Fruit fly (Drosophila melanogaster) whole organism, embryonic: ENCODE measurements around the gene rogdi.
A peak's percentile ranks its signal among the peaks of the same experiment; 100 is the strongest.

Source experiments
- CG10543 ChIP-seq: fragments of 200-800 bp; sonication (Bioruptor generic); optimal IDR thresholded peaks from 3 replicates; lab custom pipeline; 2017; ENCODE audit warnings: missing biosample characterization, mild to moderate bottlenecking, missing genetic modification characterization, moderate library complexity
- CG11398 ChIP-seq: fragments of 200-800 bp; sonication (Bioruptor generic); optimal IDR thresholded peaks from 2 replicates; lab custom pipeline; 2016; ENCODE audit warnings: missing biosample characterization, missing genetic modification characterization
- CG12391 ChIP-seq: fragments of 200-800 bp; sonication (Bioruptor generic); optimal IDR thresholded peaks from 3 replicates; lab custom pipeline; 2018; ENCODE audit warnings: missing biosample characterization, mild to moderate bottlenecking, missing genetic modification characterization, moderate library complexity
- CG14965 ChIP-seq: fragments of 200-800 bp; sonication (Bioruptor generic); optimal IDR thresholded peaks from 2 replicates; lab custom pipeline; 2016; ENCODE audit warnings: missing biosample characterization, missing genetic modification characterization, borderline replicate concordance
- CG17802 ChIP-seq: fragments of 200-800 bp; sonication (Bioruptor generic); optimal IDR thresholded peaks from 2 replicates; lab custom pipeline; 2018; ENCODE audit warnings: missing biosample characterization, mild to moderate bottlenecking, missing genetic modification characterization, moderate library complexity
- CG18262 ChIP-seq: fragments of 200-800 bp; optimal IDR thresholded peaks from 3 replicates; lab custom pipeline; 2019; ENCODE audit warnings: missing biosample characterization, mild to moderate bottlenecking, missing genetic modification characterization, moderate library complexity
- CG2120 ChIP-seq: fragments of 200-800 bp; sonication (Bioruptor generic); optimal IDR thresholded peaks from 3 replicates; lab custom pipeline; 2016; ENCODE audit warnings: missing biosample characterization, missing genetic modification characterization
- CG30431 ChIP-seq: fragments of 200-800 bp; sonication (Bioruptor generic); optimal IDR thresholded peaks from 2 replicates; lab custom pipeline; 2017; ENCODE audit warnings: missing biosample characterization, missing genetic modification characterization
- CG4424 ChIP-seq: fragments of 200-800 bp; sonication (Bioruptor generic); optimal IDR thresholded peaks from 3 replicates; lab custom pipeline; 2016; ENCODE audit warnings: missing biosample characterization, missing genetic modification characterization
- CG4730 ChIP-seq: fragments of 200-800 bp; sonication (Bioruptor generic); IDR thresholded peaks from 2 replicates; pipeline ENCODE4 v1.3.6; 2022; ENCODE audit warnings: missing biosample characterization, missing genetic modification characterization
- CG5180 ChIP-seq: fragments of 200-800 bp; sonication (Bioruptor generic); optimal IDR thresholded peaks from 3 replicates; lab custom pipeline; 2017; ENCODE audit warnings: missing biosample characterization, missing genetic modification characterization, mild to moderate bottlenecking, moderate library complexity, missing genetic modification reagents
- CG6272 ChIP-seq: fragments of 200-800 bp; sonication (Bioruptor generic); IDR thresholded peaks from 2 replicates; pipeline ENCODE4 v1.3.6; 2022; ENCODE audit warnings: missing biosample characterization, missing genetic modification characterization
- CG6683 ChIP-seq: fragments of 200-800 bp; sonication (Bioruptor generic); optimal IDR thresholded peaks from 2 replicates; lab custom pipeline; 2017; ENCODE audit warnings: missing biosample characterization, mild to moderate bottlenecking, missing genetic modification characterization, missing genetic modification reagents
- CG7271 ChIP-seq: fragments of 200-800 bp; sonication (Bioruptor generic); optimal IDR thresholded peaks from 2 replicates; lab custom pipeline; 2018; ENCODE audit warnings: missing biosample characterization, mild to moderate bottlenecking, missing genetic modification characterization, moderate library complexity
- CG8924 ChIP-seq: fragments of 200-800 bp; optimal IDR thresholded peaks from 3 replicates; lab custom pipeline; 2019; ENCODE audit warnings: missing biosample characterization, mild to moderate bottlenecking, missing genetic modification characterization, moderate library complexity
- CG9797 ChIP-seq: fragments of 200-800 bp; sonication (Bioruptor generic); optimal IDR thresholded peaks from 3 replicates; lab custom pipeline; 2018; ENCODE audit warnings: missing biosample characterization, mild to moderate bottlenecking, missing genetic modification characterization
- Dfd ChIP-seq, 2 experiments: fragments of >200 bp; optimal IDR thresholded peaks; 2 replicates each; lab custom pipeline; 2017; ENCODE audit warnings: missing biosample characterization in 2 of 2, missing genetic modification characterization in 2 of 2
- Dll ChIP-seq: fragments of 200-800 bp; sonication (Bioruptor generic); IDR thresholded peaks from 4 replicates; pipeline ENCODE4 v1.3.6; 2022; ENCODE audit warnings: missing biosample characterization, missing genetic modification characterization; ENCODE audit not compliant: partially characterized antibody
- Fer1 ChIP-seq: fragments of 200-800 bp; sonication (Bioruptor generic); optimal IDR thresholded peaks from 2 replicates; lab custom pipeline; 2017; ENCODE audit warnings: missing biosample characterization, mild to moderate bottlenecking, missing genetic modification characterization
- Hand ChIP-seq: fragments of 200-800 bp; sonication (Bioruptor generic); optimal IDR thresholded peaks from 2 replicates; lab custom pipeline; 2017; ENCODE audit warnings: mild to moderate bottlenecking, missing biosample characterization, missing genetic modification reagents, missing genetic modification characterization
- Hr78 ChIP-seq, 2 experiments: fragments of 200-800 bp in 1 of 2; fragments of >200 bp in 1 of 2; sonication (Bioruptor generic) in 1 of 2; optimal IDR thresholded peaks; 2 replicates each; lab custom pipeline; 2017 to 2019; ENCODE audit warnings: missing biosample characterization in 2 of 2, missing genetic modification characterization in 2 of 2, mild to moderate bottlenecking in 1 of 2, moderate library complexity in 1 of 2
- Med ChIP-seq: fragments of 200-800 bp; sonication (Bioruptor generic); peaks from one replicate; lab custom pipeline; 2016; ENCODE audit warnings: missing biosample characterization, missing genetic modification characterization, mild to moderate bottlenecking, inconsistent platforms, moderate library complexity
- Mrtf ChIP-seq: fragments of 200-800 bp; sonication (Bioruptor generic); IDR thresholded peaks from 3 replicates; pipeline ENCODE4 v1.3.6; 2022; ENCODE audit warnings: missing biosample characterization, missing genetic modification characterization
- Ravus ChIP-seq: fragments of 200-800 bp; sonication (Bioruptor generic); IDR thresholded peaks from 2 replicates; pipeline ENCODE4 v1.3.6; 2022; ENCODE audit warnings: missing biosample characterization, missing genetic modification characterization
- Sox100B ChIP-seq: fragments of 200-800 bp; sonication (Bioruptor generic); optimal IDR thresholded peaks from 3 replicates; lab custom pipeline; 2018; ENCODE audit warnings: missing biosample characterization, mild to moderate bottlenecking, missing genetic modification characterization
- Trl ChIP-seq, 3 experiments: fragments of >200 bp in 2 of 3; fragments of 200-800 bp in 1 of 3; sonication (Bioruptor generic) in 1 of 3; optimal IDR thresholded peaks; 2 replicates in 1 of 3; 3 replicates in 2 of 3; lab custom pipeline; 2016 to 2017; ENCODE audit warnings: missing biosample characterization in 1 of 3, missing genetic modification characterization in 1 of 3
- chn ChIP-seq: fragments of 200-800 bp; sonication (Bioruptor generic); optimal IDR thresholded peaks from 2 replicates; lab custom pipeline; 2016; ENCODE audit warnings: missing biosample characterization, missing genetic modification characterization
- crol ChIP-seq: fragments of 200-800 bp; sonication (Bioruptor generic); IDR thresholded peaks from 2 replicates; pipeline ENCODE4 v1.3.6; 2022; ENCODE audit warnings: missing biosample characterization, missing genetic modification characterization
- dmrt99B ChIP-seq: fragments of 200-800 bp; sonication (Bioruptor generic); optimal IDR thresholded peaks from 2 replicates; lab custom pipeline; 2018; ENCODE audit warnings: missing biosample characterization, mild to moderate bottlenecking, missing genetic modification characterization, moderate library complexity
- emc ChIP-seq: fragments of 200-800 bp; sonication (Bioruptor generic); optimal IDR thresholded peaks from 2 replicates; lab custom pipeline; 2016; ENCODE audit warnings: missing biosample characterization, missing genetic modification characterization
- fd3F ChIP-seq: fragments of 200-800 bp; sonication (Bioruptor generic); optimal IDR thresholded peaks from 2 replicates; lab custom pipeline; 2018; ENCODE audit warnings: missing biosample characterization, mild to moderate bottlenecking, missing genetic modification characterization, moderate library complexity
- gt ChIP-seq: fragments of 200-800 bp; sonication (Bioruptor generic); IDR thresholded peaks from 2 replicates; pipeline ENCODE4 v1.3.6; 2022; ENCODE audit warnings: missing biosample characterization, missing genetic modification characterization
- hkb ChIP-seq, 2 experiments: fragments of 200-800 bp in 1 of 2; fragments of >200 bp in 1 of 2; sonication (Bioruptor generic) in 1 of 2; IDR thresholded peaks in 1 of 2; optimal IDR thresholded peaks in 1 of 2; 2 replicates each; pipeline versions ENCODE4 v1.3.6 to Lab custom; 2017 to 2022; ENCODE audit warnings: missing biosample characterization in 1 of 2, missing genetic modification characterization in 1 of 2
- kay ChIP-seq: fragments of 200-800 bp; sonication (Bioruptor generic); optimal IDR thresholded peaks from 2 replicates; lab custom pipeline; 2016; ENCODE audit warnings: missing biosample characterization, missing genetic modification characterization
- lilli ChIP-seq: fragments of 200-800 bp; sonication (Bioruptor generic); optimal IDR thresholded peaks from 3 replicates; lab custom pipeline; 2016; ENCODE audit warnings: missing biosample characterization, missing genetic modification characterization
- otp ChIP-seq: fragments of 200-800 bp; sonication (Bioruptor generic); IDR thresholded peaks from 3 replicates; pipeline ENCODE4, ENCODE4 v1.3.6; 2022; ENCODE audit warnings: missing biosample characterization, missing genetic modification characterization
- peb ChIP-seq: fragments of 200-800 bp; sonication (Bioruptor generic); IDR thresholded peaks from 2 replicates; pipeline ENCODE4 v1.3.6; 2022; ENCODE audit warnings: missing biosample characterization, missing genetic modification characterization
- prd ChIP-seq, 3 experiments: fragments of >200 bp in 2 of 3; fragments of 200-800 bp in 1 of 3; sonication (Bioruptor generic) in 1 of 3; optimal IDR thresholded peaks in 2 of 3; IDR thresholded peaks in 1 of 3; 2 replicates in 2 of 3; 3 replicates in 1 of 3; pipeline versions ENCODE4 v1.3.6 to Lab custom; 2017 to 2022; ENCODE audit warnings: missing biosample characterization in 1 of 3, missing genetic modification characterization in 1 of 3
- psq ChIP-seq: fragments of 200-800 bp; sonication (Bioruptor generic); optimal IDR thresholded peaks from 2 replicates; lab custom pipeline; 2017; ENCODE audit warnings: missing biosample characterization, missing genetic modification characterization
- pzg ChIP-seq: fragments of 200-800 bp; sonication (Bioruptor generic); optimal IDR thresholded peaks from 3 replicates; lab custom pipeline; 2018; ENCODE audit warnings: missing biosample characterization, mild to moderate bottlenecking, missing genetic modification characterization, moderate library complexity
- scrt ChIP-seq: fragments of 200-800 bp; sonication (Bioruptor generic); optimal IDR thresholded peaks from 2 replicates; lab custom pipeline; 2018; ENCODE audit warnings: missing biosample characterization, mild to moderate bottlenecking, missing genetic modification characterization, moderate library complexity
- shn ChIP-seq: fragments of 200-800 bp; sonication (Bioruptor generic); optimal IDR thresholded peaks from 3 replicates; lab custom pipeline; 2016; ENCODE audit warnings: missing biosample characterization, missing genetic modification characterization
- tin ChIP-seq: fragments of 200-800 bp; sonication (Bioruptor generic); optimal IDR thresholded peaks from 3 replicates; lab custom pipeline; 2016; ENCODE audit warnings: missing biosample characterization, missing genetic modification characterization
- tio ChIP-seq: fragments of 200-800 bp; sonication (Bioruptor generic); optimal IDR thresholded peaks from 2 replicates; lab custom pipeline; 2017; ENCODE audit warnings: missing biosample characterization, missing genetic modification characterization, inconsistent platforms
- toy ChIP-seq: fragments of 200-800 bp; sonication (Bioruptor generic); IDR thresholded peaks from 2 replicates; pipeline ENCODE4 v1.3.6; 2022; ENCODE audit warnings: missing biosample characterization, missing genetic modification characterization
- zfh2 ChIP-seq: fragments of 200-800 bp; sonication (Bioruptor generic); optimal IDR thresholded peaks from 2 replicates; lab custom pipeline; 2016; ENCODE audit warnings: missing biosample characterization, missing genetic modification characterization

rogdi gene

dm6 chr3L:17015663-17016575, 33.4 kb upstream of the rogdi start, which contains the start of the genes CG6664 and CG7728 (continued):
- TF ChIP-seq CG6683 (GFP tag; lab: Kevin White, UChicago) (no peak), CG4424 (GFP tag; lab: Kevin White, UChicago) (peak; percentile 16), psq (GFP tag; lab: Kevin White, UChicago) (no peak), CG2120 (GFP tag; lab: Kevin White, UChicago) (peak; percentile 76), dmrt99B (tag; lab: Kevin White, UChicago) (no peak), CG8924 (peak; percentile 47), otp (GFP tag; lab: Robert Waterston, UW) (0 out of 3 replicates have a peak, but pooled peaks have one; percentile 33), CG11398 (GFP tag; lab: Kevin White, UChicago) (no peak), Dll (GFP tag; lab: Robert Waterston, UW) (peak; percentile 69; the same call in 3 of the 4 replicates), Trl (optimal IDR thresholded peaks at IDR 0.05; lab: Kevin White, UChicago) (no peak), Trl (GFP tag; optimal IDR thresholded peaks at IDR 0.05; lab: Kevin White, UChicago) (no peak), zfh2 (peak; percentile 33), crol (peak; percentile 96), shn (peak; percentile 34), hkb (optimal IDR thresholded peaks at IDR 0.05; lab: Kevin White, UChicago) (no peak), hkb (GFP tag; IDR thresholded peaks at IDR 0.05; lab: Robert Waterston, UW) (no peak), CG4730 (no peak), Dfd (GFP tag; optimal IDR thresholded peaks at IDR 0.05; lab: Kevin White, UChicago) (no peak), gt (GFP tag; lab: Robert Waterston, UW) (no peak), scrt (GFP tag; lab: Kevin White, UChicago) (no peak), fd3F (GFP tag; lab: Kevin White, UChicago) (peak; percentile 6), Mrtf (no peak; the same call in 2 of the 3 replicates), CG17802 (peak; percentile 15), prd (optimal IDR thresholded peaks at IDR 0.05; lab: Kevin White, UChicago) (no peak), prd (GFP tag; IDR thresholded peaks at IDR 0.05; lab: Robert Waterston, UW) (peak; percentile 62; the same call in 2 of the 3 replicates), Hr78 (GFP tag; optimal IDR thresholded peaks at IDR 0.05; lab: Kevin White, UChicago) (no peak), CG7271 (tag; lab: Kevin White, UChicago) (no peak), CG14965 (GFP tag; lab: Kevin White, UChicago) (no peak), CG10543 (peak; percentile 49), chn (GFP tag; lab: Kevin White, UChicago) (peak; percentile 7), Ravus (GFP tag; lab: Robert Waterston, UW) (no peak), CG6272 (GFP tag; lab: Robert Waterston, UW) (peak; percentile 44), lilli (GFP tag; lab: Kevin White, UChicago) (peak; percentile 64), Sox100B (GFP tag; lab: Kevin White, UChicago) (no peak), peb (GFP tag; lab: Robert Waterston, UW) (no peak), tio (GFP tag; lab: Kevin White, UChicago) (no peak), Med (peak; percentile 79), kay (GFP tag; lab: Kevin White, UChicago) (no peak), CG12391 (tag; lab: Kevin White, UChicago) (peak; percentile 59), CG9797 (GFP tag; lab: Kevin White, UChicago) (peak; percentile 64), Fer1 (GFP tag; lab: Kevin White, UChicago) (peak; percentile 28), pzg (GFP tag; lab: Kevin White, UChicago) (peak; percentile 51), CG30431 (GFP tag; lab: Kevin White, UChicago) (no peak), CG5180 (GFP tag; lab: Kevin White, UChicago) (no peak), CG18262 (tag; lab: Kevin White, UChicago) (no peak), tin (GFP tag; lab: Kevin White, UChicago) (peak; percentile 44), toy (no peak), Hand (GFP tag; lab: Kevin White, UChicago) (no peak), emc (GFP tag; lab: Kevin White, UChicago) (peak; percentile 8)
